Worm (Caenorhabditis elegans) whole organism, L3 larva: ENCODE results near the gene glt-1.

ENCODE experiments used
- ceh-82 ChIP-seq: fragments of 150-350 bp; optimal IDR thresholded peaks from 2 replicates; lab custom pipeline; 2014; ENCODE audit warnings: missing biosample characterization, missing genetic modification characterization
- egl-27 ChIP-seq: sonication (generic microtip); optimal IDR thresholded peaks from 4 replicates; lab custom pipeline; 2017; ENCODE audit warnings: missing biosample characterization, missing genetic modification reagents, missing genetic modification characterization
- skn-1 ChIP-seq: fragments of 150-350 bp; optimal IDR thresholded peaks from 2 replicates; lab custom pipeline; 2014; ENCODE audit warnings: missing biosample characterization, missing genetic modification characterization

DNA sequence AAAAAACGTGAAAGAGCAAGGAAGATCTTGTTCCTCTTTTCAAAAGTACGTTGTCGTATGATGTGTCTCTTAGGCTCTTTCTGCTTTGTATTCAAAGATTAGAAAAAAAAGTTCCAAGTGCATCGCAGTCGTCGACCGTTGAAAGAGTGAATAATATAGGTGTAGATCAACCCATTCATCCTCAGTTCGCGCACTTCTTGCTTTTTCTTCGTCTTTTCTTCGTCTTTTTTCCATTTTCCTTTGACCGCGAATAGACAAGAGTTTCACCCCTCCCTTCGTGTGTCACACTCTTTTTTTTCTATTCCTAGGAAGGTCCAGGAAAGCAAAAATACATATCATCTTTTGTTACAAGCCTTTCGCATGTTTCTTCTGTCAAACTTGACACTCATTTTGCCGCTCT, 30.9 kb downstream of the glt-1 start:
- TF ChIP-seq ceh-82 (tag; lab: Kevin White, UChicago) (no peak), skn-1 (tag; lab: Kevin White, UChicago) (no peak), egl-27 (no peak)
